Worm (Caenorhabditis elegans) whole organism, mixed stage, embryonic: ENCODE measurements around the gene rbc-1.

Source experiments
- mls-2 ChIP-seq: sonication (generic microtip); optimal IDR thresholded peaks from 2 replicates; lab custom pipeline; 2016; ENCODE audit warnings: mild to moderate bottlenecking, missing genetic modification characterization, moderate library complexity, missing compliant biosample characterization
- nhr-237 ChIP-seq: fragments of 150-350 bp; optimal IDR thresholded peaks from 2 replicates; lab custom pipeline; 2014; ENCODE audit warnings: missing biosample characterization, missing genetic modification characterization

ce11 chrX:14657445-14657844 is 46.3 kb downstream of the rbc-1 start:
- TF ChIP-seq nhr-237 (tag; lab: Kevin White, UChicago) (no peak), mls-2 (tag; lab: Kevin White, UChicago) (no peak)
